Worm (Caenorhabditis elegans): ENCODE measurements around the gene F44A6.4.
A peak's percentile ranks its signal among the peaks of the same experiment; 100 is the strongest.

The F44A6.4 gene

ce11 chrX:10183695-10184094 lies 31.6 kb downstream of the F44A6.4 start, which contains the start of gene arrd-28:
Gene arrd-28, plus strand, starts transcription at chrX:10183995.
- TF ChIP-seq unc-55 (GFP tag; optimal IDR thresholded peaks at IDR 0.05) = no peak
- no peak for TF ChIP-seq sma-9 (GFP tag; optimal IDR thresholded peaks at IDR 0.05)
- TF ChIP-seq sma-9 (tag; optimal IDR thresholded peaks at IDR 0.05) = no peak
- TF ChIP-seq C34F6.9 (tag; optimal IDR thresholded peaks at IDR 0.05) = no peak
- TF ChIP-seq ceh-82 (tag; optimal IDR thresholded peaks at IDR 0.05) = no peak
- no peak for TF ChIP-seq lin-39 (tag; optimal IDR thresholded peaks at IDR 0.05)
- no peak for TF ChIP-seq gmeb-1 (tag; optimal IDR thresholded peaks at IDR 0.05)
- no peak for TF ChIP-seq crh-2 (tag; optimal IDR thresholded peaks at IDR 0.05)
- TF ChIP-seq elt-3 (tag; optimal IDR thresholded peaks at IDR 0.05) = no peak
- no peak for TF ChIP-seq nhr-23 (tag; optimal IDR thresholded peaks at IDR 0.05)
- no peak for TF ChIP-seq ama-1 (optimal IDR thresholded peaks at IDR 0.05)
- no peak for TF ChIP-seq dmd-4 (tag; optimal IDR thresholded peaks at IDR 0.05)

ce11 chrX:10182613-10183012 lies 32.7 kb downstream of the F44A6.4 start:
- TF ChIP-seq lin-13 (GFP tag; optimal IDR thresholded peaks at IDR 0.05) = no peak
- no peak for TF ChIP-seq mdl-1 (tag; optimal IDR thresholded peaks at IDR 0.05)
- TF ChIP-seq ztf-11 (tag; optimal IDR thresholded peaks at IDR 0.05) = no peak
- no peak for TF ChIP-seq peb-1 (tag; optimal IDR thresholded peaks at IDR 0.05)
- TF ChIP-seq sma-9 (GFP tag; optimal IDR thresholded peaks at IDR 0.05) = no peak
- no peak for TF ChIP-seq sma-9 (tag; optimal IDR thresholded peaks at IDR 0.05)
- no peak for TF ChIP-seq egl-27 (tag; optimal IDR thresholded peaks at IDR 0.05)
- TF ChIP-seq nhr-25 (tag; optimal IDR thresholded peaks at IDR 0.05) = no peak
- no peak for TF ChIP-seq crh-2 (tag; optimal IDR thresholded peaks at IDR 0.05)
- TF ChIP-seq R02D3.7 (tag; optimal IDR thresholded peaks at IDR 0.05) = no peak
- TF ChIP-seq blmp-1 (tag; optimal IDR thresholded peaks at IDR 0.05; ENCODE audit: insufficient read depth) = no peak

ce11 chrX:10176295-10176694 lies 39.0 kb downstream of the F44A6.4 start, which contains the start of gene ncs-4:
Gene ncs-4, plus strand, starts transcription at chrX:10176521.
- TF ChIP-seq nhr-129 (tag; optimal IDR thresholded peaks at IDR 0.05) (peak; percentile 61), F13H6.1 (tag; optimal IDR thresholded peaks at IDR 0.05) (peak; percentile 48), nhr-21 (tag; optimal IDR thresholded peaks at IDR 0.05) (no peak), sma-9 (GFP tag; optimal IDR thresholded peaks at IDR 0.05) (peak; percentile 53), sma-9 (tag; optimal IDR thresholded peaks at IDR 0.05) (no peak), sma-3 (GFP tag; optimal IDR thresholded peaks at IDR 0.05) (no peak), lin-11 (tag; optimal IDR thresholded peaks at IDR 0.05) (no peak)

ce11 chrX:10174683-10175082 lies 40.6 kb downstream of the F44A6.4 start, which contains the start of gene C07A4.3:
Gene C07A4.3, plus strand, starts transcription at chrX:10174983.
- no peak for TF ChIP-seq R02D3.7 (tag; optimal IDR thresholded peaks at IDR 0.05)
- TF ChIP-seq sma-9 (GFP tag; optimal IDR thresholded peaks at IDR 0.05) = no peak
- TF ChIP-seq sma-9 (tag; optimal IDR thresholded peaks at IDR 0.05) = no peak
- TF ChIP-seq ztf-4 (tag; optimal IDR thresholded peaks at IDR 0.05) = no peak

- TF ChIP-seq sma-3 (GFP tag; optimal IDR thresholded peaks at IDR 0.05) (no peak), nhr-23 (tag; optimal IDR thresholded peaks at IDR 0.05) (no peak), nhr-237 (tag; optimal IDR thresholded peaks at IDR 0.05) (no peak), elt-3 (tag; optimal IDR thresholded peaks at IDR 0.05) (no peak), crh-2 (tag; optimal IDR thresholded peaks at IDR 0.05) (no peak), ZK546.5 (tag; optimal IDR thresholded peaks at IDR 0.05) (no peak), nhr-6 (tag; optimal IDR thresholded peaks at IDR 0.05) (no peak), ceh-82 (tag; optimal IDR thresholded peaks at IDR 0.05) (no peak), nhr-11 (tag; optimal IDR thresholded peaks at IDR 0.05) (no peak), sem-4 (tag; optimal IDR thresholded peaks at IDR 0.05) (no peak)
Measured at ce11 chrX:10172004-10172584, 43.2 kb downstream of the F44A6.4 start, which contains the start of gene C07A4.2. Gene C07A4.2, plus strand, starts transcription at chrX:10172198.

ce11 chrX:10170598-10170997 lies 44.7 kb downstream of the F44A6.4 start:
- TF ChIP-seq lsy-2 (tag; optimal IDR thresholded peaks at IDR 0.05) = no peak
- no peak for TF ChIP-seq unc-55 (GFP tag; optimal IDR thresholded peaks at IDR 0.05)
- no peak for TF ChIP-seq ceh-82 (tag; optimal IDR thresholded peaks at IDR 0.05)
- TF ChIP-seq lin-13 (GFP tag; optimal IDR thresholded peaks at IDR 0.05) = no peak
